Worm (Caenorhabditis elegans): ENCODE data around the gene T24E12.6.
A peak's percentile ranks its signal among the peaks of the same experiment; 100 is the strongest.

T24E12.6 gene

ce11 chrII:3711047-3711446 is 50.5 kb downstream of the T24E12.6 start, which contains the start of gene fbxc-53:
fbxc-53 (plus strand) TSS chrII:3711291.
- TF ChIP-seq nhr-77 (tag; optimal IDR thresholded peaks at IDR 0.05) = no peak
- peak; percentile 77 for TF ChIP-seq dsc-1 (tag; optimal IDR thresholded peaks at IDR 0.05)
- TF ChIP-seq fos-1 (tag; optimal IDR thresholded peaks at IDR 0.05) = no peak
- no peak for TF ChIP-seq lin-35 (GFP tag; optimal IDR thresholded peaks at IDR 0.05)
- no peak for TF ChIP-seq xbp-1 (tag; optimal IDR thresholded peaks at IDR 0.05)
- peak; percentile 45 for TF ChIP-seq fkh-8 (tag; optimal IDR thresholded peaks at IDR 0.05)
- TF ChIP-seq ztf-4 (tag; optimal IDR thresholded peaks at IDR 0.05) = no peak
- TF ChIP-seq unc-30 (tag; optimal IDR thresholded peaks at IDR 0.05) = no peak
- no peak for TF ChIP-seq blmp-1 (tag; optimal IDR thresholded peaks at IDR 0.05)
- TF ChIP-seq C04F5.9 (tag; optimal IDR thresholded peaks at IDR 0.05) = no peak
- TF ChIP-seq nhr-237 (tag; optimal IDR thresholded peaks at IDR 0.05) = no peak
- no peak for TF ChIP-seq isw-1 (GFP tag; IDR thresholded peaks at IDR 0.05)
- TF ChIP-seq lsy-2 (tag; optimal IDR thresholded peaks at IDR 0.05) = no peak
- no peak for TF ChIP-seq unc-62 (GFP tag; optimal IDR thresholded peaks at IDR 0.05)
- no peak for TF ChIP-seq nhr-19 (GFP tag; conservative IDR thresholded peaks at IDR 0.05)
- no peak for TF ChIP-seq fkh-10 (GFP tag; optimal IDR thresholded peaks at IDR 0.05)

All from whole organism, L1 larva.